Worm (Caenorhabditis elegans): ENCODE results near the gene K04A8.19.

- peak; percentile 33 for TF ChIP-seq nhr-28 (tag; optimal IDR thresholded peaks at IDR 0.05)
- no peak for TF ChIP-seq mxl-3 (GFP tag; optimal IDR thresholded peaks at IDR 0.05)
- peak in 1 of 2 experiments; percentile 97 for TF ChIP-seq unc-62 (GFP tag; optimal IDR thresholded peaks at IDR 0.05 in 1 of 2)
- no peak for TF ChIP-seq unc-62 (tag; optimal IDR thresholded peaks at IDR 0.05)
- TF ChIP-seq pha-4 (GFP tag; IDR thresholded peaks at IDR 0.05), result no peak
- TF ChIP-seq pha-4 (tag; optimal IDR thresholded peaks at IDR 0.05), result no peak
- TF ChIP-seq skn-1 (tag; optimal IDR thresholded peaks at IDR 0.05), result no peak
- TF ChIP-seq nhr-237 (tag; optimal IDR thresholded peaks at IDR 0.05), result no peak
- TF ChIP-seq snpc-4 (tag; optimal IDR thresholded peaks at IDR 0.05), result no peak
- TF ChIP-seq nhr-10 (tag; optimal IDR thresholded peaks at IDR 0.05), result no peak
- no peak for TF ChIP-seq T20F7.1 (GFP tag; optimal IDR thresholded peaks at IDR 0.05)
- TF ChIP-seq ztf-11 (tag; optimal IDR thresholded peaks at IDR 0.05), result no peak
- no peak for TF ChIP-seq ctbp-1 (GFP tag; IDR thresholded peaks at IDR 0.05)
- TF ChIP-seq lim-7 (GFP tag; IDR thresholded peaks at IDR 0.05), result 0 out of 2 replicates have a peak, but pooled peaks have one; percentile 25
Observed at ce11 chrV:6516491-6517304, 37.5 kb downstream of the K04A8.19 start, which contains the start of gene mdh-1.

Data from whole organism, L4 larva.